Worm (Caenorhabditis elegans): ENCODE measurements around the gene gtf-2H3.

DNA sequence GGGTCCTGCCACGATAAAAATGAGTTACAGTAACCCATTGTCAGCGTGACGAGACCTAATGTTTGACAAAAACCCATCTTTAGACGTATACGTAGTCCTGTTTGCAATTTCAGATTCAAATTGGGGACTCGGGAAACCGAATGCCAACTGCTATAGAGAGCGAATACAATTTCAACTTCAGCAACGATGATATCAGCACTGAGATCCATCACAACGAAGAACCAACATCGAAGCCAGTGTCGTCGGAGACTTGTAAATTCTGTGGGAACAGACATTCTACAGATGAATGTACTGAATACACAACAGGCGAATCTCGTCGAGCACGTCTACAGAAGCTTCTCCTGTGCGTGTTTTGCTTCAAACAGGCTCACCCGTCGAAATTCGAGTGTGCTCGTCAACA, 34.4 kb downstream of the gtf-2H3 start:
- TF ChIP-seq zip-11 (GFP tag; IDR thresholded peaks at IDR 0.05) (no peak), ceh-32 (tag; optimal IDR thresholded peaks at IDR 0.05; ENCODE audit: poor library complexity) (no peak), duxl-1 (tag; optimal IDR thresholded peaks at IDR 0.05; ENCODE audit: poor library complexity) (no peak), nhr-11 (tag; optimal IDR thresholded peaks at IDR 0.05) (no peak), mxl-2 (GFP tag; conservative IDR thresholded peaks at IDR 0.05) (no peak), ZK337.2 (GFP tag; IDR thresholded peaks at IDR 0.05) (no peak), lin-13 (GFP tag; optimal IDR thresholded peaks at IDR 0.05) (no peak)
